Worm (Caenorhabditis elegans) whole organism, L1 larva: ENCODE measurements around the gene F34H10.5.

Source experiments
- C04F5.9 ChIP-seq: sonication (generic microtip); optimal IDR thresholded peaks from 2 replicates; lab custom pipeline; 2016; ENCODE audit warnings: missing genetic modification characterization, missing compliant biosample characterization
- F16B12.6 ChIP-seq: fragments of 150-350 bp; optimal IDR thresholded peaks from 2 replicates; lab custom pipeline; 2014; ENCODE audit warnings: missing biosample characterization, missing genetic modification characterization
- aha-1 ChIP-seq: fragments of 150-350 bp; optimal IDR thresholded peaks from 2 replicates; lab custom pipeline; 2014; ENCODE audit warnings: missing biosample characterization, missing genetic modification characterization
- alr-1 ChIP-seq: fragments of 200-800 bp; sonication (Bioruptor generic); optimal IDR thresholded peaks from 2 replicates; lab custom pipeline; 2018; ENCODE audit warnings: borderline replicate concordance, mild to moderate bottlenecking, missing genetic modification characterization, missing compliant biosample characterization
- ama-1 ChIP-seq: fragments of 150-350 bp; optimal IDR thresholded peaks from 2 replicates; lab custom pipeline; 2014
- blmp-1 ChIP-seq: fragments of 150-350 bp; optimal IDR thresholded peaks from 2 replicates; lab custom pipeline; 2014; ENCODE audit warnings: missing biosample characterization, missing genetic modification characterization
- ceh-8 ChIP-seq: fragments of 200-800 bp; sonication (Bioruptor generic); optimal IDR thresholded peaks from 2 replicates; lab custom pipeline; 2018; ENCODE audit warnings: mild to moderate bottlenecking, missing genetic modification characterization, moderate library complexity, missing compliant biosample characterization
- ces-1 ChIP-seq: fragments of 150-350 bp; optimal IDR thresholded peaks from 2 replicates; lab custom pipeline; 2014; ENCODE audit warnings: missing biosample characterization, missing genetic modification reagents, missing genetic modification characterization
- dsc-1 ChIP-seq: sonication (generic microtip); optimal IDR thresholded peaks from 2 replicates; lab custom pipeline; 2016; ENCODE audit warnings: mild to moderate bottlenecking, missing genetic modification characterization, missing compliant biosample characterization
- efl-1 ChIP-seq, 4 experiments: fragments of 150-350 bp; optimal IDR thresholded peaks in 3 of 4; peaks in 1 of 4; 1 replicate in 1 of 4; 2 replicates in 3 of 4; lab custom pipeline; 2014; ENCODE audit warnings: missing biosample characterization in 2 of 4, missing genetic modification characterization in 2 of 4, missing genetic modification reagents in 2 of 4
- efl-3 ChIP-seq: fragments of 200-800 bp; sonication (Bioruptor generic); optimal IDR thresholded peaks from 2 replicates; lab custom pipeline; 2018; ENCODE audit warnings: mild to moderate bottlenecking, missing genetic modification characterization, missing compliant biosample characterization
- elt-3 ChIP-seq, 6 experiments: fragments of 150-350 bp in 1 of 6; sonication (generic microtip); optimal IDR thresholded peaks; 2 replicates each; lab custom pipeline; 2017 to 2018; ENCODE audit warnings: missing biosample characterization in 6 of 6, missing genetic modification characterization in 6 of 6, inconsistent platforms in 1 of 6
- ets-5 ChIP-seq: fragments of 200-800 bp; sonication (Bioruptor generic); IDR thresholded peaks from 2 replicates; pipeline ENCODE4 v1.3.6; 2022; ENCODE audit warnings: missing genetic modification characterization, missing compliant biosample characterization
- fkh-10 ChIP-seq: sonication (generic microtip); optimal IDR thresholded peaks from 2 replicates; lab custom pipeline; 2017; ENCODE audit warnings: missing biosample characterization, missing genetic modification reagents, missing genetic modification characterization
- fkh-8 ChIP-seq: sonication (generic microtip); optimal IDR thresholded peaks from 2 replicates; lab custom pipeline; 2016; ENCODE audit warnings: mild to moderate bottlenecking, missing genetic modification characterization, missing compliant biosample characterization
- grh-1 ChIP-seq: fragments of 200-800 bp; sonication (Bioruptor generic); IDR thresholded peaks from 2 replicates; pipeline ENCODE4 v1.3.6; 2022; ENCODE audit warnings: missing genetic modification reagents, missing genetic modification characterization, missing compliant biosample characterization
- hlh-17 ChIP-seq: fragments of 200-800 bp; sonication (Bioruptor generic); optimal IDR thresholded peaks from 2 replicates; lab custom pipeline; 2018; ENCODE audit warnings: missing genetic modification characterization, mild to moderate bottlenecking, missing compliant biosample characterization, moderate library complexity, borderline replicate concordance
- hlh-4 ChIP-seq: sonication (generic microtip); optimal IDR thresholded peaks from 2 replicates; lab custom pipeline; 2016; ENCODE audit warnings: mild to moderate bottlenecking, missing genetic modification characterization, missing compliant biosample characterization
- hpl-2 ChIP-seq: fragments of 150-350 bp; optimal IDR thresholded peaks from 2 replicates; lab custom pipeline; 2014; ENCODE audit warnings: missing biosample characterization, missing genetic modification reagents, missing genetic modification characterization
- lin-14 ChIP-seq: fragments of 200-800 bp; sonication (Bioruptor generic); optimal IDR thresholded peaks from 2 replicates; lab custom pipeline; 2018; ENCODE audit warnings: mild to moderate bottlenecking, missing genetic modification characterization, moderate library complexity, missing compliant biosample characterization
- lin-15B ChIP-seq: fragments of 150-350 bp; sonication (generic microtip); optimal IDR thresholded peaks from 3 replicates; lab custom pipeline; 2014; ENCODE audit warnings: missing biosample characterization, missing genetic modification characterization
- lin-35 ChIP-seq, 2 experiments: fragments of 150-350 bp; optimal IDR thresholded peaks; 2 replicates each; lab custom pipeline; 2014; ENCODE audit warnings: missing biosample characterization in 2 of 2, missing genetic modification characterization in 2 of 2, missing genetic modification reagents in 2 of 2
- lsy-2 ChIP-seq, 2 experiments: fragments of 150-350 bp; optimal IDR thresholded peaks; 2 replicates each; lab custom pipeline; 2014; ENCODE audit warnings: missing biosample characterization in 2 of 2, missing genetic modification characterization in 2 of 2
- mdl-1 ChIP-seq, 2 experiments: fragments of 150-350 bp; optimal IDR thresholded peaks; 2 replicates each; lab custom pipeline; 2014 to 2017; ENCODE audit warnings: missing biosample characterization in 2 of 2, missing genetic modification characterization in 2 of 2, inconsistent platforms in 1 of 2
- nhr-11 ChIP-seq: fragments of 150-350 bp; optimal IDR thresholded peaks from 2 replicates; lab custom pipeline; 2014; ENCODE audit warnings: missing biosample characterization, missing genetic modification characterization
- nhr-19 ChIP-seq: fragments of 200-800 bp; sonication (Bioruptor generic); conservative IDR thresholded peaks from 2 replicates; pipeline ENCODE4 v1.3.6; 2022; ENCODE audit warnings: missing genetic modification characterization, missing compliant biosample characterization
- nhr-20 ChIP-seq: sonication (generic microtip); optimal IDR thresholded peaks from 2 replicates; lab custom pipeline; 2016; ENCODE audit warnings: mild to moderate bottlenecking, missing genetic modification characterization, missing compliant biosample characterization
- nhr-237 ChIP-seq: fragments of 150-350 bp; optimal IDR thresholded peaks from 2 replicates; lab custom pipeline; 2014; ENCODE audit warnings: missing biosample characterization, missing genetic modification characterization
- nhr-71 ChIP-seq: sonication (generic microtip); optimal IDR thresholded peaks from 2 replicates; lab custom pipeline; 2016; ENCODE audit warnings: mild to moderate bottlenecking, missing genetic modification characterization, moderate library complexity, missing compliant biosample characterization
- nhr-76 ChIP-seq: sonication (generic microtip); optimal IDR thresholded peaks from 2 replicates; lab custom pipeline; 2017; ENCODE audit warnings: missing biosample characterization, missing genetic modification characterization
- nhr-77 ChIP-seq: fragments of 150-350 bp; optimal IDR thresholded peaks from 2 replicates; lab custom pipeline; 2014; ENCODE audit warnings: missing biosample characterization, missing genetic modification characterization
- nhr-84 ChIP-seq: sonication (generic microtip); optimal IDR thresholded peaks from 2 replicates; lab custom pipeline; 2017; ENCODE audit warnings: missing biosample characterization, missing genetic modification characterization
- nhr-85 ChIP-seq: sonication (generic microtip); peaks from one replicate; lab custom pipeline; 2016; ENCODE audit warnings: missing genetic modification characterization, inconsistent platforms, missing compliant biosample characterization
- nhr-90 ChIP-seq: sonication (generic microtip); optimal IDR thresholded peaks from 2 replicates; lab custom pipeline; 2016; ENCODE audit warnings: mild to moderate bottlenecking, missing genetic modification characterization, missing compliant biosample characterization; ENCODE audit not compliant: poor library complexity
- rnt-1 ChIP-seq: sonication (generic microtip); optimal IDR thresholded peaks from 2 replicates; lab custom pipeline; 2016; ENCODE audit warnings: mild to moderate bottlenecking, missing genetic modification characterization, moderate library complexity, missing compliant biosample characterization
- snpc-4 ChIP-seq: fragments of 150-350 bp; optimal IDR thresholded peaks from 2 replicates; lab custom pipeline; 2014; ENCODE audit warnings: missing biosample characterization, missing genetic modification characterization
- tlp-1 ChIP-seq: fragments of 150-350 bp; optimal IDR thresholded peaks from 2 replicates; lab custom pipeline; 2014; ENCODE audit warnings: missing biosample characterization, missing genetic modification characterization
- unc-30 ChIP-seq: sonication (generic microtip); optimal IDR thresholded peaks from 2 replicates; lab custom pipeline; 2017; ENCODE audit warnings: missing biosample characterization, missing genetic modification characterization
- unc-62 ChIP-seq: fragments of 150-350 bp; optimal IDR thresholded peaks from 2 replicates; lab custom pipeline; 2014; ENCODE audit warnings: missing biosample characterization, missing genetic modification reagents, missing genetic modification characterization
- unc-98 ChIP-seq: fragments of 200-800 bp; sonication (Bioruptor generic); IDR thresholded peaks from 2 replicates; pipeline ENCODE4 v1.3.6; 2022; ENCODE audit warnings: missing genetic modification characterization, missing compliant biosample characterization
- xbp-1 ChIP-seq: sonication (generic microtip); optimal IDR thresholded peaks from 2 replicates; lab custom pipeline; 2016; ENCODE audit warnings: missing genetic modification characterization, missing compliant biosample characterization
- ztf-4 ChIP-seq: fragments of 150-350 bp; optimal IDR thresholded peaks from 2 replicates; lab custom pipeline; 2014; ENCODE audit warnings: missing biosample characterization, missing genetic modification characterization

The F34H10.5 gene

DNA sequence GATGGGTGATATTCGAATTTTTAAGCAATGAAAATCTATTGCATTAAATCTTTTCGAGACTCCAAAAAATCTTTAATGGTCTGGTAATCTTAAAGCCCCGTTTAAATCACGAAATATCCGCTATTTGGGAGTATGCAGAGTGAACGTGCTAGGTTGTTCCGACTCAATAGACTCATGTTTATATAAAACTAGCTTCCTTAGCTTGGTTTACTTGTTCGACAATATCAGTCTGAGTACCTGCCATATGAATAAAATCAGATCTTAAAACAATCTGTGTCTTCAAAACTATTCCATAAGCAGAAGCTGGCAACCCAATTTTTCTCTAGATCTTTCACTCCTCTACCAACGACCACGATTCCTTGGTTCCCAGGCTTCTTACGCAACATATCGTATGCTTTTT lies 32.3 kb upstream of the F34H10.5 start:
- TF ChIP-seq mdl-1 (tag; optimal IDR thresholded peaks at IDR 0.05; lab: Kevin White, UChicago) (no peak), hlh-4 (no peak), nhr-85 (tag; lab: Kevin White, UChicago) (no peak), nhr-77 (tag; lab: Kevin White, UChicago) (no peak), nhr-76 (tag; lab: Kevin White, UChicago) (no peak), hlh-17 (GFP tag; lab: Kevin White, UChicago) (no peak), efl-1 (optimal IDR thresholded peaks at IDR 0.05; lab: Kevin White, UChicago) (no peak), efl-1 (GFP tag; optimal IDR thresholded peaks at IDR 0.05 in 1 of 2; lab: Kevin White, UChicago) (no peak), lin-15B (tag; lab: Kevin White, UChicago) (no peak), nhr-237 (no peak), xbp-1 (tag; lab: Kevin White, UChicago) (no peak), nhr-84 (tag; lab: Kevin White, UChicago) (no peak), hpl-2 (GFP tag; lab: Kevin White, UChicago) (no peak), ces-1 (GFP tag; lab: Kevin White, UChicago) (no peak), grh-1 (GFP tag; lab: Robert Waterston, UW) (no peak), alr-1 (no peak)

DNA sequence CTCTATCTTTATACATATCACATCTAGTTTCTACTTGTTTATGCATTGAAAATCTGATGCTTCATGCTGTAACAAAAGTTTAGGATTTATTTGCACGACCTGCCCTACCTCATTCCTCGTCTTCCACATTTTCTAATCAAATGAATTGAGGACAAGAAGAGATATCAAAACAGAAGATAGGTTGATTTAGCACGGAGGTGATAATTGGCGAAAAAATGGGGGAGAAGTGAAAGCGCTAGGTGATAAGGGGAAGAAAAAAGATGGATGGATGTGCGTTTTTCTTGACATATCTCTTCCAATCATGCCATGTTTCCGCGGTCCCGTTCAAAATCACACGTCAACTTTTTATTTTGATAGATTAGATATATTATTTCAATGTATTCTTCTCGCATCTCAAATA lies 27.3 kb upstream of the F34H10.5 start:
- TF ChIP-seq hpl-2 (GFP tag; lab: Kevin White, UChicago) = no peak
- no peak for TF ChIP-seq nhr-19 (GFP tag; lab: Robert Waterston, UW)
- no peak for TF ChIP-seq C04F5.9 (tag; lab: Kevin White, UChicago)
- TF ChIP-seq nhr-11 (tag; lab: Kevin White, UChicago) = no peak
- no peak for TF ChIP-seq lin-35 (GFP tag; optimal IDR thresholded peaks at IDR 0.05; lab: Kevin White, UChicago)
- TF ChIP-seq ceh-8 = no peak
- no peak for TF ChIP-seq fkh-10
- TF ChIP-seq tlp-1 (tag; lab: Kevin White, UChicago) = no peak
- TF ChIP-seq nhr-71 (tag; lab: Kevin White, UChicago) = no peak
- TF ChIP-seq ztf-4 (tag; lab: Kevin White, UChicago) = no peak
- peak in 4 of 6 experiments; percentile 22 to 79 (median 53) for TF ChIP-seq elt-3 (tag; optimal IDR thresholded peaks at IDR 0.05; lab: Kevin White, UChicago)
- no peak for TF ChIP-seq ama-1 (lab: Kevin White, UChicago)
- TF ChIP-seq lsy-2 (tag; optimal IDR thresholded peaks at IDR 0.05; lab: Kevin White, UChicago) = no peak
- TF ChIP-seq lin-14 (GFP tag; lab: Kevin White, UChicago) = peak; percentile 70
- TF ChIP-seq efl-1 (optimal IDR thresholded peaks at IDR 0.05; lab: Kevin White, UChicago) = no peak
- no peak for TF ChIP-seq efl-1 (GFP tag; optimal IDR thresholded peaks at IDR 0.05 in 1 of 2; lab: Kevin White, UChicago)
- peak; percentile 24 for TF ChIP-seq rnt-1 (tag; lab: Kevin White, UChicago)
- TF ChIP-seq unc-30 (tag; lab: Kevin White, UChicago) = no peak
- TF ChIP-seq nhr-20 (tag; lab: Kevin White, UChicago) = peak; percentile 4
- TF ChIP-seq unc-62 (GFP tag; lab: Kevin White, UChicago) = no peak
- TF ChIP-seq aha-1 (tag; lab: Kevin White, UChicago) = no peak
- no peak for TF ChIP-seq efl-3 (GFP tag; lab: Kevin White, UChicago)
- TF ChIP-seq ets-5 (GFP tag; lab: Robert Waterston, UW) = no peak
- no peak for TF ChIP-seq fkh-8 (tag; lab: Kevin White, UChicago)
- no peak for TF ChIP-seq F16B12.6 (tag; lab: Kevin White, UChicago)
- TF ChIP-seq hlh-4 = no peak
- peak; percentile 96 for TF ChIP-seq blmp-1 (tag; lab: Kevin White, UChicago)
- no peak for TF ChIP-seq nhr-90 (tag; lab: Kevin White, UChicago)
- TF ChIP-seq dsc-1 (tag; lab: Kevin White, UChicago) = no peak
- no peak for TF ChIP-seq unc-98 (GFP tag; lab: Robert Waterston, UW)
- TF ChIP-seq snpc-4 = no peak
